Fruit fly (Drosophila melanogaster): Measurements from ENCODE around the gene CG46306.
A peak's percentile ranks its signal among the peaks of the same experiment; 100 is the strongest.

CG46306 gene

DNA sequence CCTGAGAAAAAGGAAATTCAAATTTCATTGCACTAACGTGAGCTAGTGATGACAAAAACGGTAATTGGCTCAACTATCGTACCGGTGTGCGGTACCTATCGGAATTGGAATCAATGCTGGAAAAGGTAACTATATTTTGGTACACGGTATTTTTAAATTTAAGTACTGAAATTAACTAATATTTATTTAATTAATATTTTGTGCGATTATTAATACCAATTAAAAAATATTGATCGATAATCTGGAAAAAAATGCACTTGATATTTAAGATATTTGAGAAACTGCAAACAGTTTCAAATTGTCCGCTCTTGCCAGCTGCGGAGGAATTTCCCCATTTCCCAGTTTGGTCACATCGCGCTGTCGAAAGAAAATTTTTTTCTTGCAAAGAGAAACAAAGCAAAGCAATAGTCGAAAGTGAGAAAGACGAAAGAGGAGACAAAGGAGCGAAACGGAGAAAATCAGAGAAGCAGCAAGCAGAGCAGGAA is 47.9 kb downstream of the CG46306 start (continued):
- TF ChIP-seq fd96Cb (tag; optimal IDR thresholded peaks at IDR 0.05) (no peak), B-H1 (GFP tag; IDR thresholded peaks at IDR 0.05) (no peak), CG7271 (tag; optimal IDR thresholded peaks at IDR 0.05) (no peak), NC2β (GFP tag; optimal IDR thresholded peaks at IDR 0.05) (no peak), Pdp1 (GFP tag; optimal IDR thresholded peaks at IDR 0.05) (no peak), maf-S (GFP tag; optimal IDR thresholded peaks at IDR 0.05) (no peak), NK7.1 (GFP tag; optimal IDR thresholded peaks at IDR 0.05) (no peak), Adf1 (GFP tag; IDR thresholded peaks at IDR 0.05) (no peak), CG10147 (GFP tag; optimal IDR thresholded peaks at IDR 0.05) (no peak), chinmo (GFP tag; IDR thresholded peaks at IDR 0.05; ENCODE audit: partially characterized antibody) (no peak), CG9437 (GFP tag; optimal IDR thresholded peaks at IDR 0.05) (no peak), CG31224 (GFP tag; IDR thresholded peaks at IDR 0.05) (no peak), CG14667 (GFP tag; IDR thresholded peaks at IDR 0.05) (no peak), Hr51 (GFP tag; optimal IDR thresholded peaks at IDR 0.05) (no peak), CG13287 (GFP tag; IDR thresholded peaks at IDR 0.05; ENCODE audit: partially characterized antibody) (peak; percentile 65), MESR4 (GFP tag; optimal IDR thresholded peaks at IDR 0.05) (peak; percentile 77), ato (GFP tag; IDR thresholded peaks at IDR 0.05; ENCODE audit: partially characterized antibody) (no peak), TFAM (GFP tag; optimal IDR thresholded peaks at IDR 0.05) (no peak), CG18262 (tag; optimal IDR thresholded peaks at IDR 0.05) (no peak), cad (GFP tag; optimal IDR thresholded peaks at IDR 0.05) (no peak), CG10321 (GFP tag; IDR thresholded peaks at IDR 0.05) (no peak), CG18476 (GFP tag; optimal IDR thresholded peaks at IDR 0.05) (no peak), CG7786 (GFP tag; optimal IDR thresholded peaks at IDR 0.05) (no peak), vvl (GFP tag; IDR thresholded peaks at IDR 0.05) (no peak), CG11093 (GFP tag; IDR thresholded peaks at IDR 0.05) (no peak), CG15269 (tag; optimal IDR thresholded peaks at IDR 0.05) (no peak), Lpt (GFP tag; optimal IDR thresholded peaks at IDR 0.05) (no peak), CG17361 (GFP tag; IDR thresholded peaks at IDR 0.05) (0 out of 3 replicates have a peak, but pooled peaks have one; percentile 35), Gug (GFP tag; IDR thresholded peaks at IDR 0.05) (0 out of 4 replicates have a peak, but pooled peaks have one; percentile 29), CG18619 (GFP tag; optimal IDR thresholded peaks at IDR 0.05) (no peak), CG12104 (GFP tag; optimal IDR thresholded peaks at IDR 0.05) (no peak), bsh (GFP tag; optimal IDR thresholded peaks at IDR 0.05) (no peak), GATAe (GFP tag; conservative IDR thresholded peaks at IDR 0.05) (no peak), CG11398 (GFP tag; optimal IDR thresholded peaks at IDR 0.05) (no peak), CTCF (GFP tag; optimal IDR thresholded peaks at IDR 0.05) (no peak), CG13296 (GFP tag; optimal IDR thresholded peaks at IDR 0.05) (no peak), CG6854 (GFP tag; optimal IDR thresholded peaks at IDR 0.05) (no peak), CG18011 (GFP tag; optimal IDR thresholded peaks at IDR 0.05) (no peak), CG7987 (GFP tag; optimal IDR thresholded peaks at IDR 0.05) (no peak), zfh1 (GFP tag; IDR thresholded peaks at IDR 0.05) (0 out of 3 replicates have a peak, but pooled peaks have one; percentile 31), chm (GFP tag; IDR thresholded peaks at IDR 0.05) (no peak), sens (GFP tag) (no peak), CG15514 (GFP tag; optimal IDR thresholded peaks at IDR 0.05) (peak; percentile 81), odd (GFP tag; optimal IDR thresholded peaks at IDR 0.05) (no peak), CG7963 (GFP tag; IDR thresholded peaks at IDR 0.05; ENCODE audit: partially characterized antibody) (0 out of 3 replicates have a peak, but pooled peaks have one; percentile 31), pb (GFP tag; optimal IDR thresholded peaks at IDR 0.05) (no peak), CG6813 (GFP tag; optimal IDR thresholded peaks at IDR 0.05) (no peak), Gsc (GFP tag; IDR thresholded peaks at IDR 0.05) (no peak), unpg (GFP tag; optimal IDR thresholded peaks at IDR 0.05) (no peak), pum (GFP tag; optimal IDR thresholded peaks at IDR 0.05) (no peak), lab (GFP tag; optimal IDR thresholded peaks at IDR 0.05) (no peak)

Data from whole organism, embryonic.